Worm (Caenorhabditis elegans) whole organism, early embryonic: ENCODE measurements around the gene str-174.

Experiments used
- F13C5.2 ChIP-seq: sonication (generic microtip); optimal IDR thresholded peaks from 2 replicates; lab custom pipeline; 2017; ENCODE audit warnings: mild to moderate bottlenecking, missing genetic modification characterization, inconsistent platforms, missing compliant biosample characterization
- ama-1 ChIP-seq: fragments of 150-350 bp; optimal IDR thresholded peaks from 2 replicates; lab custom pipeline; 2014
- ceh-36 ChIP-seq: sonication (generic microtip); optimal IDR thresholded peaks from 2 replicates; lab custom pipeline; 2016; ENCODE audit warnings: missing genetic modification characterization, inconsistent platforms, missing compliant biosample characterization
- ets-7 ChIP-seq: sonication (generic microtip); optimal IDR thresholded peaks from 2 replicates; lab custom pipeline; 2016; ENCODE audit warnings: missing genotype, missing genetic modification characterization, missing compliant biosample characterization
- flt-1 ChIP-seq: fragments of 200-800 bp; sonication (Bioruptor generic); IDR thresholded peaks from 2 replicates; pipeline ENCODE4 v1.3.6; 2022; ENCODE audit warnings: missing genetic modification characterization, missing compliant biosample characterization
- hnd-1 ChIP-seq: sonication (generic microtip); optimal IDR thresholded peaks from 2 replicates; lab custom pipeline; 2016; ENCODE audit warnings: missing genetic modification characterization, missing compliant biosample characterization
- tra-4 ChIP-seq: sonication (generic microtip); optimal IDR thresholded peaks from 2 replicates; lab custom pipeline; 2017; ENCODE audit warnings: missing genetic modification characterization, missing compliant biosample characterization

ce11 chrIV:4905645-4906135 lies 31.2 kb upstream of the str-174 start, which contains the start of gene T08B6.4:
- TF ChIP-seq ceh-36 (tag; lab: Kevin White, UChicago) (no peak), ama-1 (lab: Kevin White, UChicago) (no peak), hnd-1 (tag; lab: Kevin White, UChicago) (no peak), tra-4 (tag; lab: Kevin White, UChicago) (no peak), ets-7 (tag; lab: Kevin White, UChicago) (no peak), F13C5.2 (tag; lab: Kevin White, UChicago) (no peak), flt-1 (GFP tag; lab: Robert Waterston, UW) (no peak)
